Fruit fly (Drosophila melanogaster) whole organism, adult: ENCODE data around the gene Hez.

ENCODE experiments used
- CG12768 ChIP-seq: fragments of 200-800 bp; sonication (Bioruptor generic); optimal IDR thresholded peaks from 2 replicates; lab custom pipeline; 2017; ENCODE audit warnings: missing biosample characterization, missing genetic modification characterization, mild to moderate bottlenecking, moderate library complexity, missing genetic modification reagents
- CG14711 ChIP-seq: fragments of 200-800 bp; sonication (Bioruptor generic); optimal IDR thresholded peaks from 2 replicates; lab custom pipeline; 2018; ENCODE audit warnings: missing biosample characterization, mild to moderate bottlenecking, missing genetic modification characterization, moderate library complexity
- CG1620 ChIP-seq: fragments of 200-800 bp; sonication (Bioruptor generic); optimal IDR thresholded peaks from 2 replicates; lab custom pipeline; 2016; ENCODE audit warnings: missing biosample characterization, missing genetic modification characterization
- CG33017 ChIP-seq: fragments of 200-800 bp; sonication (Bioruptor generic); optimal IDR thresholded peaks from 2 replicates; lab custom pipeline; 2018; ENCODE audit warnings: missing biosample characterization, mild to moderate bottlenecking, missing genetic modification characterization, moderate library complexity
- CG5204 ChIP-seq: fragments of 200-800 bp; sonication (Bioruptor generic); optimal IDR thresholded peaks from 2 replicates; lab custom pipeline; 2016; ENCODE audit warnings: missing biosample characterization, missing genetic modification characterization
- CG7101 ChIP-seq: fragments of 200-800 bp; sonication (Bioruptor generic); optimal IDR thresholded peaks from 2 replicates; lab custom pipeline; 2018; ENCODE audit warnings: missing biosample characterization, mild to moderate bottlenecking, missing genetic modification characterization, moderate library complexity
- Clk ChIP-seq: fragments of 200-800 bp; sonication (Bioruptor generic); optimal IDR thresholded peaks from 2 replicates; lab custom pipeline; 2017; ENCODE audit warnings: missing biosample characterization, missing genetic modification characterization
- Mnt ChIP-seq: fragments of 200-800 bp; sonication (Bioruptor generic); optimal IDR thresholded peaks from 2 replicates; lab custom pipeline; 2016; ENCODE audit warnings: missing biosample characterization, mild to moderate bottlenecking, missing genetic modification characterization
- bab1 ChIP-seq: fragments of 200-800 bp; sonication (Bioruptor generic); optimal IDR thresholded peaks from 3 replicates; lab custom pipeline; 2019; ENCODE audit warnings: missing biosample characterization, mild to moderate bottlenecking, missing genetic modification characterization, moderate library complexity
- cic ChIP-seq: fragments of 200-800 bp; sonication (Bioruptor generic); optimal IDR thresholded peaks from 2 replicates; lab custom pipeline; 2017; ENCODE audit warnings: missing biosample characterization, mild to moderate bottlenecking, missing genetic modification characterization, moderate library complexity
- cnc ChIP-seq, 2 experiments: fragments of >200 bp; optimal IDR thresholded peaks; 2 replicates each; lab custom pipeline; 2017
- kay ChIP-seq: fragments of 200-800 bp; sonication (Bioruptor generic); peaks from one replicate; lab custom pipeline; 2016; ENCODE audit warnings: missing biosample characterization, missing genetic modification characterization, borderline replicate concordance
- pad ChIP-seq: fragments of 200-800 bp; sonication (Bioruptor generic); optimal IDR thresholded peaks from 3 replicates; lab custom pipeline; 2017; ENCODE audit warnings: missing biosample characterization, missing genetic modification characterization, mild to moderate bottlenecking, moderate library complexity, missing genetic modification reagents
- toe ChIP-seq: fragments of 200-800 bp; sonication (Bioruptor generic); optimal IDR thresholded peaks from 2 replicates; lab custom pipeline; 2016; ENCODE audit warnings: missing biosample characterization, missing genetic modification characterization

DNA sequence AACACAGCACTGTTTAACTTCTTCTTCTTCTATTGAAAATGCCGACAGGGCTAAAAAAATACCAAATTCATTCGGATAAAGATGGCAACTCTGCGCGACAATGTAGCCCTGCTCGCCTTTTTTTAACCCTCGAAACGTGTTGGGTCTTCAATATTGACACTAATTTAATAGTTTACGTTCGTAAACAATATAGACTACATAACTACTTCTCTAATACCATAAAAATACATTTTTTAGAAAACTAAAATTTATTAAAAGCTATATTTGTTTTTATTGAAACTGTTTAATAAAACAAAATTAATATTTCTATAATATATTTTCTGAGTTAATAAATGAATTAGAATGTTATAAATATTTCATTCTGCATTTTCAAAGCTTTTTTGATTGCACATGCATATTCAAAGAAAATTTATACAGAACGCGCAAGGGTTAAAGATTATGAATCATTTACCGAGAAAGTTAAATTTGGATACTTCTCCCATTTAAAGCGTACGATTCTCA is 5.9 kb downstream of the Hez start, which contains the start of the genes Taf2 and CalpB:
- no peak for TF ChIP-seq cnc (optimal IDR thresholded peaks at IDR 0.05; lab: Kevin White, UChicago)
- TF ChIP-seq kay (GFP tag; lab: Kevin White, UChicago), result no peak
- TF ChIP-seq CG33017 (tag; lab: Kevin White, UChicago), result peak; percentile 92
- peak; percentile 4 for TF ChIP-seq toe (GFP tag; lab: Kevin White, UChicago)
- no peak for TF ChIP-seq Mnt
- TF ChIP-seq CG1620 (GFP tag; lab: Kevin White, UChicago), result peak; percentile 5
- TF ChIP-seq CG5204 (GFP tag; lab: Kevin White, UChicago), result peak; percentile 56
- peak; percentile 48 for TF ChIP-seq Clk
- TF ChIP-seq bab1 (GFP tag; lab: Kevin White, UChicago), result peak; percentile 83
- TF ChIP-seq CG12768 (GFP tag; lab: Kevin White, UChicago), result peak; percentile 73
- peak; percentile 92 for TF ChIP-seq CG7101 (tag; lab: Kevin White, UChicago)
- TF ChIP-seq cic (GFP tag; lab: Kevin White, UChicago), result peak; percentile 21
- peak; percentile 97 for TF ChIP-seq CG14711 (tag; lab: Kevin White, UChicago)
- peak; percentile 64 for TF ChIP-seq pad
